Fruit fly (Drosophila melanogaster) whole organism, wandering third instar larva: ENCODE measurements around the gene dnd.

Experiments
- Abd-B ChIP-seq: fragments of >200 bp; optimal IDR thresholded peaks from 2 replicates; lab custom pipeline; 2017; ENCODE audit warnings: missing biosample characterization, missing genetic modification characterization
- CG9705 ChIP-seq: fragments of 200-800 bp; sonication (Bioruptor generic); optimal IDR thresholded peaks from 2 replicates; lab custom pipeline; 2018; ENCODE audit warnings: missing biosample characterization, mild to moderate bottlenecking, missing genetic modification characterization
- Hnf4 ChIP-seq: fragments of 200-800 bp; sonication (Bioruptor generic); optimal IDR thresholded peaks from 2 replicates; lab custom pipeline; 2016; ENCODE audit warnings: missing biosample characterization, mild to moderate bottlenecking, missing genetic modification characterization
- Mio ChIP-seq: sonication (Bioruptor generic); optimal IDR thresholded peaks from 2 replicates; lab custom pipeline; 2016; ENCODE audit warnings: missing biosample characterization, missing genetic modification characterization
- dl ChIP-seq, 2 experiments: fragments of 175-275, 200-275 bp in 1 of 2; fragments of 200-275 bp in 1 of 2; sonication (Bioruptor generic); optimal IDR thresholded peaks; lab custom pipeline; 2018; ENCODE audit warnings: mild to moderate bottlenecking in 2 of 2, missing biosample characterization in 2 of 2, missing genetic modification characterization in 2 of 2, moderate library complexity in 2 of 2; ENCODE audit not compliant: partially characterized antibody in 2 of 2, insufficient read depth in 1 of 2
- h ChIP-seq: fragments of 200-800 bp; sonication (Bioruptor generic); optimal IDR thresholded peaks from 3 replicates; lab custom pipeline; 2016; ENCODE audit warnings: missing biosample characterization, mild to moderate bottlenecking, missing genetic modification characterization
- lola ChIP-seq: fragments of >200 bp; optimal IDR thresholded peaks from 2 replicates; lab custom pipeline; 2017; ENCODE audit warnings: missing biosample characterization, missing genetic modification characterization
- psq ChIP-seq: fragments of 200-800 bp; sonication (Bioruptor generic); optimal IDR thresholded peaks from 3 replicates; lab custom pipeline; 2017; ENCODE audit warnings: missing biosample characterization, mild to moderate bottlenecking, missing genetic modification characterization, moderate library complexity
- usp ChIP-seq: fragments of >200 bp; optimal IDR thresholded peaks from 2 replicates; lab custom pipeline; 2017; ENCODE audit warnings: missing biosample characterization, missing genetic modification characterization

- TF ChIP-seq CG9705 (GFP tag; lab: Kevin White, UChicago) (no peak), lola (GFP tag; lab: Kevin White, UChicago) (no peak), Hnf4 (GFP tag; lab: Kevin White, UChicago) (no peak), dl (GFP tag; optimal IDR thresholded peaks at IDR 0.05; lab: Kevin White, UChicago; ENCODE audit: insufficient read depth in 1 of 2, partially characterized antibody in 2 of 2) (no peak), Abd-B (no peak), h (no peak), psq (GFP tag; lab: Kevin White, UChicago) (no peak), usp (GFP tag; lab: Kevin White, UChicago) (no peak), Mio (GFP tag; lab: Kevin White, UChicago) (no peak)
Observed at dm6 chr3R:21848271-21848670, 38.9 kb downstream of the dnd start.
